Fruit fly (Drosophila melanogaster) S2 (cell line): ENCODE data around the gene CG42673.

Experiments
- CG8478 ChIP-seq: fragments of >200 bp; optimal IDR thresholded peaks from 2 replicates; lab custom pipeline; 2018
- CTCF ChIP-seq, 2 experiments: fragments of >200 bp; optimal IDR thresholded peaks; 2 replicates each; lab custom pipeline; 2018

The CG42673 gene

dm6 chr3L:9546875-9547324 is at the start of gene CG42673:
Gene CG42673, plus strand, starts transcription at chr3L:9547220.
- no peak for TF ChIP-seq CG8478

dm6 chr3L:9497249-9497648 is 49.8 kb upstream of the CG42673 start:
- no peak for TF ChIP-seq CTCF (optimal IDR thresholded peaks at IDR 0.05; lab: Kevin White, UChicago)
- TF ChIP-seq CG8478, result no peak

dm6 chr3L:9497981-9498619 is 48.9 kb upstream of the CG42673 start:
- TF ChIP-seq CTCF (optimal IDR thresholded peaks at IDR 0.05; lab: Kevin White, UChicago), result no peak
- TF ChIP-seq CG8478, result no peak

dm6 chr3L:9499919-9500807 is 46.9 kb upstream of the CG42673 start:
- TF ChIP-seq CG8478, result no peak
- no peak for TF ChIP-seq CTCF (optimal IDR thresholded peaks at IDR 0.05; lab: Kevin White, UChicago)

- TF ChIP-seq CTCF (optimal IDR thresholded peaks at IDR 0.05; lab: Kevin White, UChicago) (no peak), CG8478 (no peak)
Measured at dm6 chr3L:9501298-9501697, 45.7 kb upstream of the CG42673 start.

- no peak for TF ChIP-seq CTCF (optimal IDR thresholded peaks at IDR 0.05; lab: Kevin White, UChicago)
- TF ChIP-seq CG8478, result no peak
Measured at dm6 chr3L:9502294-9502693, 44.7 kb upstream of the CG42673 start.

dm6 chr3L:9502856-9503255 is 44.2 kb upstream of the CG42673 start:
- TF ChIP-seq CTCF (optimal IDR thresholded peaks at IDR 0.05; lab: Kevin White, UChicago) (no peak), CG8478 (no peak)

- TF ChIP-seq CG8478 (no peak), CTCF (optimal IDR thresholded peaks at IDR 0.05; lab: Kevin White, UChicago) (no peak)
Measured at dm6 chr3L:9503552-9504317, 43.3 kb upstream of the CG42673 start.

- TF ChIP-seq CTCF (optimal IDR thresholded peaks at IDR 0.05; lab: Kevin White, UChicago), result no peak
- no peak for TF ChIP-seq CG8478
Measured at dm6 chr3L:9504530-9504929, 42.5 kb upstream of the CG42673 start.

dm6 chr3L:9505007-9505712 is 41.9 kb upstream of the CG42673 start, which contains the start of gene path:
Gene path, minus strand, starts transcription at chr3L:9505328.
- TF ChIP-seq CG8478 (no peak), CTCF (optimal IDR thresholded peaks at IDR 0.05; lab: Kevin White, UChicago) (no peak)

dm6 chr3L:9505713-9506062 is 41.3 kb upstream of the CG42673 start:
- TF ChIP-seq CG8478, result no peak
- TF ChIP-seq CTCF (optimal IDR thresholded peaks at IDR 0.05; lab: Kevin White, UChicago), result no peak

dm6 chr3L:9506421-9506820 is 40.6 kb upstream of the CG42673 start:
- TF ChIP-seq CG8478 (no peak), CTCF (optimal IDR thresholded peaks at IDR 0.05; lab: Kevin White, UChicago) (no peak)

- TF ChIP-seq CTCF (optimal IDR thresholded peaks at IDR 0.05; lab: Kevin White, UChicago), result no peak
Measured at dm6 chr3L:9508653-9509036, 38.4 kb upstream of the CG42673 start.

- no peak for TF ChIP-seq CG8478
- no peak for TF ChIP-seq CTCF (optimal IDR thresholded peaks at IDR 0.05; lab: Kevin White, UChicago)
Measured at dm6 chr3L:9509037-9509830, 37.8 kb upstream of the CG42673 start, which contains the start of gene CG3408. Gene CG3408, minus strand, starts transcription at chr3L:9509583.
